Worm (Caenorhabditis elegans) whole organism, L2 larva: ENCODE results near the gene gar-1.

ENCODE experiments used
- F13H6.1 ChIP-seq: sonication (generic microtip); optimal IDR thresholded peaks from 2 replicates; lab custom pipeline; 2016; ENCODE audit warnings: missing genetic modification characterization, missing compliant biosample characterization
- R02D3.7 ChIP-seq: fragments of 150-350 bp; optimal IDR thresholded peaks from 2 replicates; lab custom pipeline; 2014; ENCODE audit warnings: missing biosample characterization, missing genetic modification characterization
- Y55F3AM.14 ChIP-seq: fragments of 200-800 bp; sonication (Bioruptor generic); optimal IDR thresholded peaks from 2 replicates; lab custom pipeline; 2018; ENCODE audit warnings: mild to moderate bottlenecking, missing genetic modification characterization, missing compliant biosample characterization
- alr-1 ChIP-seq: fragments of 150-350 bp; optimal IDR thresholded peaks from 2 replicates; lab custom pipeline; 2014; ENCODE audit warnings: missing biosample characterization, missing genetic modification characterization
- aly-2 ChIP-seq: fragments of 150-350 bp; optimal IDR thresholded peaks from 2 replicates; lab custom pipeline; 2014; ENCODE audit warnings: missing biosample characterization, missing genetic modification characterization
- ama-1 ChIP-seq: fragments of 150-350 bp; optimal IDR thresholded peaks from 2 replicates; lab custom pipeline; 2018; ENCODE audit warnings: inconsistent platforms
- blmp-1 ChIP-seq: sonication (generic microtip); optimal IDR thresholded peaks from 2 replicates; lab custom pipeline; 2017; ENCODE audit warnings: missing genetic modification characterization, mild to moderate bottlenecking, missing compliant biosample characterization, antibody characterized with exemption, moderate library complexity; ENCODE audit not compliant: insufficient read depth
- ceh-16 ChIP-seq: fragments of 150-350 bp; optimal IDR thresholded peaks from 2 replicates; lab custom pipeline; 2014; ENCODE audit warnings: missing biosample characterization, missing genetic modification characterization
- ceh-82 ChIP-seq: fragments of 150-350 bp; optimal IDR thresholded peaks from 2 replicates; lab custom pipeline; 2014; ENCODE audit warnings: missing biosample characterization, missing genetic modification characterization
- crh-2 ChIP-seq: sonication (generic microtip); optimal IDR thresholded peaks from 2 replicates; lab custom pipeline; 2017; ENCODE audit warnings: missing biosample characterization, missing genetic modification characterization
- egl-27 ChIP-seq: sonication (generic microtip); optimal IDR thresholded peaks from 3 replicates; lab custom pipeline; 2017; ENCODE audit warnings: missing biosample characterization, missing genetic modification reagents, missing genetic modification characterization
- elt-1 ChIP-seq: fragments of 150-350 bp; optimal IDR thresholded peaks from 2 replicates; lab custom pipeline; 2014; ENCODE audit warnings: missing biosample characterization, missing genetic modification characterization
- elt-3 ChIP-seq: sonication (generic microtip); optimal IDR thresholded peaks from 2 replicates; lab custom pipeline; 2017; ENCODE audit warnings: missing biosample characterization, missing genetic modification characterization
- fos-1 ChIP-seq: fragments of 150-350 bp; optimal IDR thresholded peaks from 2 replicates; lab custom pipeline; 2014; ENCODE audit warnings: missing biosample characterization, missing genetic modification characterization
- gmeb-1 ChIP-seq: fragments of 150-350 bp; optimal IDR thresholded peaks from 2 replicates; lab custom pipeline; 2014; ENCODE audit warnings: missing biosample characterization, missing genetic modification characterization
- lin-39 ChIP-seq: fragments of 150-350 bp; optimal IDR thresholded peaks from 2 replicates; lab custom pipeline; 2014; ENCODE audit warnings: missing biosample characterization, missing genetic modification reagents, missing genetic modification characterization
- lsy-2 ChIP-seq, 2 experiments: fragments of 150-350 bp in 1 of 2; sonication (generic microtip) in 1 of 2; optimal IDR thresholded peaks; 2 replicates each; lab custom pipeline; 2014 to 2017; ENCODE audit warnings: missing biosample characterization in 2 of 2, missing genetic modification characterization in 2 of 2
- mdl-1 ChIP-seq, 2 experiments: fragments of 150-350 bp in 1 of 2; sonication (generic microtip) in 1 of 2; optimal IDR thresholded peaks; 2 replicates each; lab custom pipeline; 2017; ENCODE audit warnings: missing biosample characterization in 2 of 2, missing genetic modification characterization in 2 of 2
- nhr-10 ChIP-seq: sonication (generic microtip); optimal IDR thresholded peaks from 2 replicates; lab custom pipeline; 2017; ENCODE audit warnings: missing biosample characterization, missing genetic modification characterization
- nhr-129 ChIP-seq: fragments of 150-350 bp; optimal IDR thresholded peaks from 2 replicates; lab custom pipeline; 2014; ENCODE audit warnings: missing biosample characterization, missing genetic modification characterization
- nhr-21 ChIP-seq: fragments of 150-350 bp; optimal IDR thresholded peaks from 2 replicates; lab custom pipeline; 2014; ENCODE audit warnings: missing biosample characterization, missing genetic modification characterization
- nhr-23 ChIP-seq: fragments of 150-350 bp; optimal IDR thresholded peaks from 2 replicates; lab custom pipeline; 2014; ENCODE audit warnings: missing biosample characterization, missing genetic modification reagents, missing genetic modification characterization
- nhr-25 ChIP-seq: fragments of 150-350 bp; sonication (generic microtip); optimal IDR thresholded peaks from 3 replicates; lab custom pipeline; 2014; ENCODE audit warnings: missing biosample characterization, missing genetic modification characterization
- nhr-6 ChIP-seq: fragments of 150-350 bp; optimal IDR thresholded peaks from 2 replicates; lab custom pipeline; 2014; ENCODE audit warnings: missing biosample characterization, missing genetic modification characterization
- nhr-77 ChIP-seq: fragments of 150-350 bp; optimal IDR thresholded peaks from 2 replicates; lab custom pipeline; 2014; ENCODE audit warnings: missing biosample characterization, missing genetic modification characterization
- peb-1 ChIP-seq: fragments of 150-350 bp; optimal IDR thresholded peaks from 2 replicates; lab custom pipeline; 2014; ENCODE audit warnings: missing biosample characterization, missing genetic modification characterization
- sem-4 ChIP-seq: fragments of 150-350 bp; optimal IDR thresholded peaks from 2 replicates; lab custom pipeline; 2014; ENCODE audit warnings: missing biosample characterization, missing genetic modification reagents, missing genetic modification characterization
- skn-1 ChIP-seq: sonication (generic microtip); optimal IDR thresholded peaks from 2 replicates; lab custom pipeline; 2017; ENCODE audit warnings: missing biosample characterization, missing genetic modification characterization
- sma-3 ChIP-seq: sonication (generic microtip); optimal IDR thresholded peaks from 2 replicates; lab custom pipeline; 2016; ENCODE audit warnings: missing genetic modification reagents, missing genetic modification characterization, missing compliant biosample characterization
- sma-9 ChIP-seq, 2 experiments: fragments of 150-350 bp in 1 of 2; sonication (generic microtip) in 1 of 2; optimal IDR thresholded peaks; 2 replicates each; lab custom pipeline; 2014 to 2016; ENCODE audit warnings: missing genetic modification characterization in 2 of 2, mild to moderate bottlenecking in 1 of 2, missing biosample characterization in 1 of 2, missing compliant biosample characterization in 1 of 2, missing genetic modification reagents in 1 of 2, moderate library complexity in 1 of 2
- snpc-4 ChIP-seq: fragments of 150-350 bp; optimal IDR thresholded peaks from 2 replicates; lab custom pipeline; 2014; ENCODE audit warnings: missing biosample characterization, missing genetic modification characterization
- unc-39 ChIP-seq: fragments of 150-350 bp; optimal IDR thresholded peaks from 2 replicates; lab custom pipeline; 2014; ENCODE audit warnings: missing biosample characterization, missing genetic modification characterization
- unc-55 ChIP-seq: fragments of 150-350 bp; sonication (generic microtip); optimal IDR thresholded peaks from 3 replicates; lab custom pipeline; 2014; ENCODE audit warnings: missing biosample characterization, missing genetic modification reagents, missing genetic modification characterization
- zag-1 ChIP-seq: fragments of 150-350 bp; optimal IDR thresholded peaks from 2 replicates; lab custom pipeline; 2014; ENCODE audit warnings: missing biosample characterization, missing genetic modification characterization
- ztf-11 ChIP-seq: sonication (generic microtip); optimal IDR thresholded peaks from 2 replicates; lab custom pipeline; 2017; ENCODE audit warnings: missing biosample characterization, missing genetic modification characterization
- ztf-4 ChIP-seq: fragments of 150-350 bp; optimal IDR thresholded peaks from 2 replicates; lab custom pipeline; 2014; ENCODE audit warnings: missing biosample characterization, missing genetic modification characterization

Gene gar-1

ce11 chrX:6450839-6451491 lies 33.7 kb downstream of the gar-1 start, which contains the start of the genes grl-6 and K10C2.6:
Gene grl-6, minus strand, starts transcription at chrX:6450939.
Gene K10C2.6, plus strand, starts transcription at chrX:6451441.
- TF ChIP-seq peb-1 = no peak
- no peak for TF ChIP-seq nhr-77 (tag; lab: Kevin White, UChicago)
- TF ChIP-seq ceh-16 (tag; lab: Kevin White, UChicago) = no peak
- TF ChIP-seq crh-2 (tag; lab: Kevin White, UChicago) = no peak
- TF ChIP-seq F13H6.1 (tag; lab: Kevin White, UChicago) = no peak
- TF ChIP-seq alr-1 (tag; lab: Kevin White, UChicago) = no peak
- TF ChIP-seq egl-27 (tag; lab: Kevin White, UChicago) = no peak
- TF ChIP-seq nhr-23 (tag; lab: Kevin White, UChicago) = no peak
- TF ChIP-seq ztf-11 (tag; lab: Kevin White, UChicago) = no peak
- TF ChIP-seq unc-55 (GFP tag; lab: Kevin White, UChicago) = no peak
- TF ChIP-seq ama-1 (lab: Kevin White, UChicago) = no peak
- TF ChIP-seq fos-1 = no peak
- no peak for TF ChIP-seq snpc-4
- no peak for TF ChIP-seq unc-39 (tag; lab: Kevin White, UChicago)
- no peak for TF ChIP-seq nhr-6
- TF ChIP-seq nhr-10 = no peak
- no peak for TF ChIP-seq nhr-21 (tag; lab: Kevin White, UChicago)

- peak; percentile 56 for TF ChIP-seq egl-27 (tag; lab: Kevin White, UChicago)
- peak; percentile 58 for TF ChIP-seq nhr-21 (tag; lab: Kevin White, UChicago)
- peak; percentile 43 for TF ChIP-seq fos-1
- TF ChIP-seq nhr-129 (tag; lab: Kevin White, UChicago) = peak; percentile 60
- TF ChIP-seq gmeb-1 = peak; percentile 51
- TF ChIP-seq F13H6.1 (tag; lab: Kevin White, UChicago) = peak; percentile 32
- TF ChIP-seq Y55F3AM.14 (GFP tag; lab: Kevin White, UChicago) = peak; percentile 54
- peak; percentile 34 for TF ChIP-seq blmp-1 (tag; lab: Kevin White, UChicago)
- peak; percentile 51 for TF ChIP-seq crh-2 (tag; lab: Kevin White, UChicago)
- peak; percentile 33 for TF ChIP-seq nhr-6
- TF ChIP-seq alr-1 (tag; lab: Kevin White, UChicago) = no peak
- TF ChIP-seq sma-3 (GFP tag; lab: Kevin White, UChicago) = peak; percentile 89
- no peak for TF ChIP-seq zag-1 (tag; lab: Kevin White, UChicago)
- peak; percentile 38 for TF ChIP-seq ztf-4 (tag; lab: Kevin White, UChicago)
- TF ChIP-seq lin-39 (tag; lab: Kevin White, UChicago) = no peak
- peak; percentile 86 for TF ChIP-seq sma-9 (GFP tag; optimal IDR thresholded peaks at IDR 0.05; lab: Kevin White, UChicago)
- no peak for TF ChIP-seq sma-9 (tag; optimal IDR thresholded peaks at IDR 0.05; lab: Kevin White, UChicago)
- TF ChIP-seq aly-2 (tag; lab: Kevin White, UChicago) = no peak
- TF ChIP-seq nhr-77 (tag; lab: Kevin White, UChicago) = no peak
- peak in 1 of 2 experiments; percentile 33 for TF ChIP-seq mdl-1 (tag; optimal IDR thresholded peaks at IDR 0.05; lab: Kevin White, UChicago)
- TF ChIP-seq ama-1 (lab: Kevin White, UChicago) = no peak
- peak; percentile 75 for TF ChIP-seq nhr-25 (tag; lab: Kevin White, UChicago)
- TF ChIP-seq, all 48 proteins: peak for 15
These were observed 35.7 kb downstream of the gar-1 start, which contains the start of gene fah-1 for ce11 chrX:6448866-6449400. Gene fah-1, minus strand, starts transcription at chrX:6448916.

DNA sequence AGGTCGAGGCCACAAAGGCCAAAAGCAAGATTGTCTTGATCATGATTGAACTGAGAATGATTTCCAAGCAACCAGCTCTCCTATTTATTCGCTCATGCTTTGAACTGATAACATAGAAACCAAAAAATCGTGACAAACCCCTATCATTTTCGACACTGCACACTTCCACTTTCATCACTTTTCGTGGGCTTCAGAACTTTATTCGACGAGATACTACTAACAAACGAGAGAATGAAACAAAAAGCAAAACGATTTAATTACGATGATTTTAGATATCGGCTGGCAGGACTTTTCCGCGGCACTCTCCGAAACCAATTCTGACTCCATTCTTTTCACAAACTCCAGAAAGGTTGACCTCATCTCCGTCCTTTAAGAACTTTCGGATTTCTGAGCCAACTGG lies 38.1 kb downstream of the gar-1 start, which contains the start of gene asp-14:
Gene asp-14, minus strand, starts transcription at position 101 of the 400 bp plus-strand sequence.
- peak; percentile 2 for TF ChIP-seq fos-1
- TF ChIP-seq R02D3.7 (tag; lab: Kevin White, UChicago) = no peak

DNA sequence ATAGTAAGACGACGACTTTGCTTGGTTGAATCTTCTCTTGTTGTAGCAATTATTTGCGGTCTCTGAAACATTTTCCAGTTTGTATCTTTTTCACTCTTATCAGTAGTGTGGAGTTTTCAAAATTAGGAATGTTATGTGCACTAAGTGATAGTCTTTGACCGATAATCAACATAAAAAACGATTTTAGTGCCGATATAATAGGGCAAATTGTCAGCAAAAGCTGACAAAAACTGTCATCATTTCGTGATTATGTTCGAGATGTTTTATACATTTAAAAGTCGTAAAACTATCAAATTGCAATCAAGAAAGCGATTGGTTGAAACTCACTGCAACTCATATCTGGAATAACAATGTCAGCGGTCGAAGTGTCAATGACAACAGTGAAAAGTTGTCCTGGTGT lies 39.4 kb downstream of the gar-1 start:
- TF ChIP-seq fos-1 (peak; percentile 46), nhr-129 (tag; lab: Kevin White, UChicago) (no peak), sem-4 (no peak), sma-9 (GFP tag; optimal IDR thresholded peaks at IDR 0.05; lab: Kevin White, UChicago) (no peak), sma-9 (tag; optimal IDR thresholded peaks at IDR 0.05; lab: Kevin White, UChicago) (no peak), skn-1 (tag; lab: Kevin White, UChicago) (peak; percentile 97), ceh-82 (tag; lab: Kevin White, UChicago) (no peak), elt-3 (tag; lab: Kevin White, UChicago) (no peak), nhr-21 (tag; lab: Kevin White, UChicago) (no peak), zag-1 (tag; lab: Kevin White, UChicago) (no peak), egl-27 (tag; lab: Kevin White, UChicago) (no peak), sma-3 (GFP tag; lab: Kevin White, UChicago) (no peak), ztf-4 (tag; lab: Kevin White, UChicago) (no peak), unc-55 (GFP tag; lab: Kevin White, UChicago) (no peak), lsy-2 (tag; optimal IDR thresholded peaks at IDR 0.05; lab: Kevin White, UChicago) (no peak), elt-1 (tag; lab: Kevin White, UChicago) (no peak)
